Fruit fly (Drosophila melanogaster) whole organism, adult: ENCODE measurements around the gene kon.

Source experiments
- CG11617 ChIP-seq: fragments of 200-800 bp; sonication (Bioruptor generic); optimal IDR thresholded peaks from 2 replicates; lab custom pipeline; 2017; ENCODE audit warnings: mild to moderate bottlenecking, missing biosample characterization, missing genetic modification reagents, missing genetic modification characterization
- CG12768 ChIP-seq: fragments of 200-800 bp; sonication (Bioruptor generic); optimal IDR thresholded peaks from 2 replicates; lab custom pipeline; 2017; ENCODE audit warnings: missing biosample characterization, missing genetic modification characterization, mild to moderate bottlenecking, moderate library complexity, missing genetic modification reagents
- CG14711 ChIP-seq: fragments of 200-800 bp; sonication (Bioruptor generic); optimal IDR thresholded peaks from 2 replicates; lab custom pipeline; 2018; ENCODE audit warnings: missing biosample characterization, mild to moderate bottlenecking, missing genetic modification characterization, moderate library complexity
- CG1620 ChIP-seq: fragments of 200-800 bp; sonication (Bioruptor generic); optimal IDR thresholded peaks from 2 replicates; lab custom pipeline; 2016; ENCODE audit warnings: missing biosample characterization, missing genetic modification characterization
- CG33017 ChIP-seq: fragments of 200-800 bp; sonication (Bioruptor generic); optimal IDR thresholded peaks from 2 replicates; lab custom pipeline; 2018; ENCODE audit warnings: missing biosample characterization, mild to moderate bottlenecking, missing genetic modification characterization, moderate library complexity
- CG5204 ChIP-seq: fragments of 200-800 bp; sonication (Bioruptor generic); optimal IDR thresholded peaks from 2 replicates; lab custom pipeline; 2016; ENCODE audit warnings: missing biosample characterization, missing genetic modification characterization
- CG7045 ChIP-seq: fragments of 200-800 bp; sonication (Bioruptor generic); optimal IDR thresholded peaks from 2 replicates; lab custom pipeline; 2017; ENCODE audit warnings: missing biosample characterization, mild to moderate bottlenecking, missing genetic modification characterization
- CG7101 ChIP-seq: fragments of 200-800 bp; sonication (Bioruptor generic); optimal IDR thresholded peaks from 2 replicates; lab custom pipeline; 2018; ENCODE audit warnings: missing biosample characterization, mild to moderate bottlenecking, missing genetic modification characterization, moderate library complexity
- Clk ChIP-seq: fragments of 200-800 bp; sonication (Bioruptor generic); optimal IDR thresholded peaks from 2 replicates; lab custom pipeline; 2017; ENCODE audit warnings: missing biosample characterization, missing genetic modification characterization
- Crg-1 ChIP-seq: fragments of 200-800 bp; sonication (Bioruptor generic); optimal IDR thresholded peaks from 2 replicates; lab custom pipeline; 2016; ENCODE audit warnings: missing biosample characterization, missing genetic modification characterization
- Hr96 ChIP-seq: fragments of 200-800 bp; sonication (Bioruptor generic); optimal IDR thresholded peaks from 2 replicates; lab custom pipeline; 2016; ENCODE audit warnings: missing biosample characterization, missing genetic modification characterization
- Mnt ChIP-seq: fragments of 200-800 bp; sonication (Bioruptor generic); optimal IDR thresholded peaks from 2 replicates; lab custom pipeline; 2016; ENCODE audit warnings: missing biosample characterization, mild to moderate bottlenecking, missing genetic modification characterization
- bab1 ChIP-seq: fragments of 200-800 bp; sonication (Bioruptor generic); optimal IDR thresholded peaks from 3 replicates; lab custom pipeline; 2019; ENCODE audit warnings: missing biosample characterization, mild to moderate bottlenecking, missing genetic modification characterization, moderate library complexity
- cic ChIP-seq: fragments of 200-800 bp; sonication (Bioruptor generic); optimal IDR thresholded peaks from 2 replicates; lab custom pipeline; 2017; ENCODE audit warnings: missing biosample characterization, mild to moderate bottlenecking, missing genetic modification characterization, moderate library complexity
- cnc ChIP-seq, 2 experiments: fragments of >200 bp; optimal IDR thresholded peaks; 2 replicates each; lab custom pipeline; 2017
- kay ChIP-seq: fragments of 200-800 bp; sonication (Bioruptor generic); peaks from one replicate; lab custom pipeline; 2016; ENCODE audit warnings: missing biosample characterization, missing genetic modification characterization, borderline replicate concordance
- ovo ChIP-seq: fragments of 200-800 bp; sonication (Bioruptor generic); optimal IDR thresholded peaks from 2 replicates; lab custom pipeline; 2016; ENCODE audit warnings: missing biosample characterization, missing genetic modification characterization
- pad ChIP-seq: fragments of 200-800 bp; sonication (Bioruptor generic); optimal IDR thresholded peaks from 3 replicates; lab custom pipeline; 2017; ENCODE audit warnings: missing biosample characterization, missing genetic modification characterization, mild to moderate bottlenecking, moderate library complexity, missing genetic modification reagents
- tj ChIP-seq: fragments of 200-800 bp; sonication (Bioruptor generic); optimal IDR thresholded peaks from 3 replicates; lab custom pipeline; 2017; ENCODE audit warnings: missing biosample characterization, mild to moderate bottlenecking, missing genetic modification characterization, moderate library complexity
- toe ChIP-seq: fragments of 200-800 bp; sonication (Bioruptor generic); optimal IDR thresholded peaks from 2 replicates; lab custom pipeline; 2016; ENCODE audit warnings: missing biosample characterization, missing genetic modification characterization

Gene kon

dm6 chr2L:18503760-18504159, at the start of gene kon:
TSS of gene kon (minus strand) at chr2L:18503978.
- TF ChIP-seq CG5204 (GFP tag; lab: Kevin White, UChicago) (no peak), CG1620 (GFP tag; lab: Kevin White, UChicago) (no peak), Clk (GFP tag; lab: Kevin White, UChicago) (no peak), toe (no peak), CG11617 (GFP tag; lab: Kevin White, UChicago) (no peak)

- TF ChIP-seq bab1 (no peak), toe (no peak), Hr96 (GFP tag; lab: Kevin White, UChicago) (no peak), CG7045 (GFP tag; lab: Kevin White, UChicago) (no peak), Mnt (GFP tag; lab: Kevin White, UChicago) (no peak), kay (GFP tag; lab: Kevin White, UChicago) (no peak), CG11617 (GFP tag; lab: Kevin White, UChicago) (no peak), CG14711 (tag; lab: Kevin White, UChicago) (no peak), Crg-1 (GFP tag; lab: Kevin White, UChicago) (no peak), CG5204 (GFP tag; lab: Kevin White, UChicago) (no peak), CG33017 (tag; lab: Kevin White, UChicago) (no peak), pad (GFP tag; lab: Kevin White, UChicago) (no peak), CG1620 (GFP tag; lab: Kevin White, UChicago) (no peak), Clk (GFP tag; lab: Kevin White, UChicago) (no peak), ovo (GFP tag; lab: Kevin White, UChicago) (no peak)
Measured at dm6 chr2L:18549470-18549869, 45.7 kb upstream of the kon start.

dm6 chr2L:18548753-18549152, 45.0 kb upstream of the kon start:
- peak; percentile 26 for TF ChIP-seq CG11617 (GFP tag; lab: Kevin White, UChicago)
- peak; percentile 61 for TF ChIP-seq CG7045 (GFP tag; lab: Kevin White, UChicago)
- no peak for TF ChIP-seq CG12768 (GFP tag; lab: Kevin White, UChicago)
- TF ChIP-seq bab1 = no peak
- TF ChIP-seq cic = no peak
- TF ChIP-seq cnc (optimal IDR thresholded peaks at IDR 0.05; lab: Kevin White, UChicago) = no peak
- TF ChIP-seq Crg-1 (GFP tag; lab: Kevin White, UChicago) = no peak
- TF ChIP-seq kay (GFP tag; lab: Kevin White, UChicago) = peak; percentile 46
- TF ChIP-seq CG5204 (GFP tag; lab: Kevin White, UChicago) = peak; percentile 39

dm6 chr2L:18546426-18546825, 42.6 kb upstream of the kon start:
- TF ChIP-seq CG7101 (tag; lab: Kevin White, UChicago) = no peak
- TF ChIP-seq CG33017 (tag; lab: Kevin White, UChicago) = no peak
- TF ChIP-seq CG14711 (tag; lab: Kevin White, UChicago) = no peak
- no peak for TF ChIP-seq Crg-1 (GFP tag; lab: Kevin White, UChicago)
- no peak for TF ChIP-seq CG5204 (GFP tag; lab: Kevin White, UChicago)
- no peak for TF ChIP-seq ovo (GFP tag; lab: Kevin White, UChicago)
- TF ChIP-seq CG11617 (GFP tag; lab: Kevin White, UChicago) = no peak
- no peak for TF ChIP-seq CG12768 (GFP tag; lab: Kevin White, UChicago)
- no peak for TF ChIP-seq pad (GFP tag; lab: Kevin White, UChicago)
- no peak for TF ChIP-seq toe
- no peak for TF ChIP-seq cnc (optimal IDR thresholded peaks at IDR 0.05; lab: Kevin White, UChicago)
- TF ChIP-seq tj (GFP tag; lab: Kevin White, UChicago) = no peak
- TF ChIP-seq Mnt (GFP tag; lab: Kevin White, UChicago) = no peak
- no peak for TF ChIP-seq CG1620 (GFP tag; lab: Kevin White, UChicago)
- TF ChIP-seq CG7045 (GFP tag; lab: Kevin White, UChicago) = no peak
- TF ChIP-seq kay (GFP tag; lab: Kevin White, UChicago) = no peak

dm6 chr2L:18526005-18526404, 22.2 kb upstream of the kon start:
- no peak for TF ChIP-seq tj (GFP tag; lab: Kevin White, UChicago)
- no peak for TF ChIP-seq bab1
- no peak for TF ChIP-seq CG1620 (GFP tag; lab: Kevin White, UChicago)
- no peak for TF ChIP-seq kay (GFP tag; lab: Kevin White, UChicago)
- TF ChIP-seq toe = no peak
- TF ChIP-seq CG14711 (tag; lab: Kevin White, UChicago) = no peak
- no peak for TF ChIP-seq pad (GFP tag; lab: Kevin White, UChicago)
- no peak for TF ChIP-seq CG11617 (GFP tag; lab: Kevin White, UChicago)
- TF ChIP-seq Hr96 (GFP tag; lab: Kevin White, UChicago) = no peak
- TF ChIP-seq CG5204 (GFP tag; lab: Kevin White, UChicago) = no peak
- TF ChIP-seq Crg-1 (GFP tag; lab: Kevin White, UChicago) = no peak
- TF ChIP-seq cnc (optimal IDR thresholded peaks at IDR 0.05; lab: Kevin White, UChicago) = no peak

- TF ChIP-seq cic = no peak
- TF ChIP-seq CG5204 (GFP tag; lab: Kevin White, UChicago) = no peak
- no peak for TF ChIP-seq Crg-1 (GFP tag; lab: Kevin White, UChicago)
- TF ChIP-seq kay (GFP tag; lab: Kevin White, UChicago) = no peak
- no peak for TF ChIP-seq ovo (GFP tag; lab: Kevin White, UChicago)
- no peak for TF ChIP-seq CG14711 (tag; lab: Kevin White, UChicago)
- TF ChIP-seq cnc (optimal IDR thresholded peaks at IDR 0.05; lab: Kevin White, UChicago) = no peak
- TF ChIP-seq CG7045 (GFP tag; lab: Kevin White, UChicago) = no peak
- no peak for TF ChIP-seq CG33017 (tag; lab: Kevin White, UChicago)
- TF ChIP-seq pad (GFP tag; lab: Kevin White, UChicago) = no peak
- TF ChIP-seq bab1 = no peak
- TF ChIP-seq CG11617 (GFP tag; lab: Kevin White, UChicago) = no peak
- TF ChIP-seq tj (GFP tag; lab: Kevin White, UChicago) = no peak
- no peak for TF ChIP-seq CG7101 (tag; lab: Kevin White, UChicago)
- no peak for TF ChIP-seq CG1620 (GFP tag; lab: Kevin White, UChicago)
- no peak for TF ChIP-seq Hr96 (GFP tag; lab: Kevin White, UChicago)
- no peak for TF ChIP-seq toe
- TF ChIP-seq CG12768 (GFP tag; lab: Kevin White, UChicago) = no peak
- no peak for TF ChIP-seq Mnt (GFP tag; lab: Kevin White, UChicago)
- no peak for TF ChIP-seq Clk (GFP tag; lab: Kevin White, UChicago)
Measured at dm6 chr2L:18524896-18525295, 21.1 kb upstream of the kon start.
